Fruit fly (Drosophila melanogaster) whole organism, embryonic: ENCODE measurements around the gene hook.

Source experiments
- Antp ChIP-seq: fragments of 200-800 bp; sonication (Bioruptor generic); optimal IDR thresholded peaks from 3 replicates; lab custom pipeline; 2016; ENCODE audit warnings: missing biosample characterization, missing genetic modification characterization
- Atf-2 ChIP-seq: fragments of 200-800 bp; sonication (Bioruptor generic); optimal IDR thresholded peaks from 2 replicates; lab custom pipeline; 2016; ENCODE audit warnings: missing biosample characterization, missing genetic modification characterization
- B-H2 ChIP-seq: fragments of 200-800 bp; sonication (Bioruptor generic); optimal IDR thresholded peaks from 2 replicates; lab custom pipeline; 2018; ENCODE audit warnings: missing biosample characterization, mild to moderate bottlenecking, missing genetic modification characterization
- CG11093 ChIP-seq: fragments of 200-800 bp; sonication (Bioruptor generic); IDR thresholded peaks from 3 replicates; pipeline ENCODE4 v1.3.6; 2022; ENCODE audit warnings: missing biosample characterization, missing genetic modification characterization
- CG1233 ChIP-seq: fragments of 200-800 bp; sonication (Bioruptor generic); optimal IDR thresholded peaks from 4 replicates; lab custom pipeline; 2018; ENCODE audit warnings: missing biosample characterization, mild to moderate bottlenecking, missing genetic modification characterization
- CG12744 ChIP-seq: fragments of 200-800 bp; sonication (Bioruptor generic); optimal IDR thresholded peaks from 2 replicates; lab custom pipeline; 2016; ENCODE audit warnings: missing biosample characterization, missing genetic modification characterization
- CG13424 ChIP-seq: fragments of 200-800 bp; sonication (Bioruptor generic); optimal IDR thresholded peaks from 2 replicates; lab custom pipeline; 2019; ENCODE audit warnings: missing biosample characterization, mild to moderate bottlenecking, missing genetic modification characterization, moderate library complexity
- CG14014 ChIP-seq: fragments of 200-800 bp; sonication (Bioruptor generic); IDR thresholded peaks from 2 replicates; pipeline ENCODE4 v1.3.6; 2022; ENCODE audit warnings: missing biosample characterization, missing genetic modification characterization
- CG14667 ChIP-seq: fragments of 200-800 bp; sonication (Bioruptor generic); IDR thresholded peaks from 2 replicates; pipeline ENCODE4 v1.3.6; 2022; ENCODE audit warnings: missing biosample characterization, missing genetic modification characterization
- CG17359 ChIP-seq: fragments of 200-800 bp; sonication (Bioruptor generic); optimal IDR thresholded peaks from 3 replicates; lab custom pipeline; 2018; ENCODE audit warnings: missing biosample characterization, mild to moderate bottlenecking, missing genetic modification characterization, moderate library complexity
- CG17385 ChIP-seq: fragments of 200-800 bp; sonication (Bioruptor generic); optimal IDR thresholded peaks from 3 replicates; lab custom pipeline; 2018; ENCODE audit warnings: missing biosample characterization, mild to moderate bottlenecking, missing genetic modification characterization
- CG17612 ChIP-seq: fragments of 200-800 bp; sonication (Bioruptor generic); IDR thresholded peaks from 2 replicates; pipeline ENCODE4 v1.3.6; 2022; ENCODE audit warnings: missing biosample characterization, missing genetic modification characterization
- CG18619 ChIP-seq: fragments of 200-800 bp; sonication (Bioruptor generic); optimal IDR thresholded peaks from 3 replicates; lab custom pipeline; 2017; ENCODE audit warnings: missing biosample characterization, mild to moderate bottlenecking, missing genetic modification characterization
- CG32532 ChIP-seq: fragments of 200-800 bp; sonication (Bioruptor generic); IDR thresholded peaks from 2 replicates; pipeline ENCODE4 v1.3.6; 2022; ENCODE audit warnings: missing biosample characterization, missing genetic modification characterization
- CG3838 ChIP-seq: fragments of 200-800 bp; sonication (Bioruptor generic); optimal IDR thresholded peaks from 3 replicates; lab custom pipeline; 2016; ENCODE audit warnings: missing biosample characterization, missing genetic modification characterization
- CTCF ChIP-seq: fragments of 200-800 bp; sonication (Bioruptor generic); optimal IDR thresholded peaks from 2 replicates; lab custom pipeline; 2017; ENCODE audit warnings: missing biosample characterization, mild to moderate bottlenecking, missing genetic modification characterization, moderate library complexity
- Camta ChIP-seq: fragments of 200-800 bp; sonication (Bioruptor generic); optimal IDR thresholded peaks from 2 replicates; lab custom pipeline; 2016; ENCODE audit warnings: missing biosample characterization, missing genetic modification characterization
- Dp ChIP-seq: fragments of 200-800 bp; sonication (Bioruptor generic); optimal IDR thresholded peaks from 2 replicates; lab custom pipeline; 2018; ENCODE audit warnings: missing biosample characterization, mild to moderate bottlenecking, missing genetic modification characterization, moderate library complexity
- Fer2 ChIP-seq: fragments of 200-800 bp; sonication (Bioruptor generic); optimal IDR thresholded peaks from 2 replicates; lab custom pipeline; 2018; ENCODE audit warnings: missing biosample characterization, mild to moderate bottlenecking, missing genetic modification characterization, moderate library complexity
- Gsc ChIP-seq: fragments of 200-800 bp; sonication (Bioruptor generic); IDR thresholded peaks from 2 replicates; pipeline ENCODE4 v1.3.6; 2022; ENCODE audit warnings: missing biosample characterization, missing genetic modification characterization
- Hr3 ChIP-seq: fragments of 200-800 bp; sonication (Bioruptor generic); optimal IDR thresholded peaks from 3 replicates; lab custom pipeline; 2016; ENCODE audit warnings: missing biosample characterization, missing genetic modification characterization
- Hr78 ChIP-seq, 2 experiments: fragments of 200-800 bp in 1 of 2; fragments of >200 bp in 1 of 2; sonication (Bioruptor generic) in 1 of 2; optimal IDR thresholded peaks; 2 replicates each; lab custom pipeline; 2017 to 2019; ENCODE audit warnings: missing biosample characterization in 2 of 2, missing genetic modification characterization in 2 of 2, mild to moderate bottlenecking in 1 of 2, moderate library complexity in 1 of 2
- Hsf ChIP-seq: fragments of 200-800 bp; sonication (Bioruptor generic); optimal IDR thresholded peaks from 3 replicates; lab custom pipeline; 2016; ENCODE audit warnings: missing biosample characterization, missing genetic modification characterization
- Myb ChIP-seq: fragments of 200-800 bp; sonication (Bioruptor generic); optimal IDR thresholded peaks from 2 replicates; lab custom pipeline; 2016; ENCODE audit warnings: missing biosample characterization, missing genetic modification characterization
- Pdp1 ChIP-seq, 2 experiments: fragments of 200-800 bp; sonication (Bioruptor generic); optimal IDR thresholded peaks; 3 replicates each; lab custom pipeline; 2016; ENCODE audit warnings: missing biosample characterization in 2 of 2, missing genetic modification characterization in 2 of 2, mild to moderate bottlenecking in 1 of 2, moderate library complexity in 1 of 2
- Ravus ChIP-seq: fragments of 200-800 bp; sonication (Bioruptor generic); IDR thresholded peaks from 2 replicates; pipeline ENCODE4 v1.3.6; 2022; ENCODE audit warnings: missing biosample characterization, missing genetic modification characterization
- Spps ChIP-seq: fragments of 200-800 bp; sonication (Bioruptor generic); optimal IDR thresholded peaks from 2 replicates; lab custom pipeline; 2018; ENCODE audit warnings: missing biosample characterization, mild to moderate bottlenecking, missing genetic modification characterization
- bbx ChIP-seq: fragments of 200-800 bp; sonication (Bioruptor generic); IDR thresholded peaks from 2 replicates; pipeline ENCODE4 v1.3.6; 2022; ENCODE audit warnings: missing biosample characterization, missing genetic modification characterization; ENCODE audit not compliant: partially characterized antibody
- chif ChIP-seq, 2 experiments: fragments of 200-800 bp; sonication (Bioruptor generic); optimal IDR thresholded peaks; 3 replicates each; lab custom pipeline; 2016; ENCODE audit warnings: missing biosample characterization in 2 of 2, missing genetic modification characterization in 2 of 2
- dan ChIP-seq: fragments of 200-800 bp; sonication (Bioruptor generic); IDR thresholded peaks from 2 replicates; pipeline ENCODE4 v1.3.6; 2022; ENCODE audit warnings: missing biosample characterization, missing genetic modification characterization
- ems ChIP-seq: fragments of 200-800 bp; sonication (Bioruptor generic); optimal IDR thresholded peaks from 3 replicates; lab custom pipeline; 2016; ENCODE audit warnings: missing biosample characterization, missing genetic modification characterization
- fd96Cb ChIP-seq: fragments of 200-800 bp; sonication (Bioruptor generic); optimal IDR thresholded peaks from 2 replicates; lab custom pipeline; 2018; ENCODE audit warnings: missing biosample characterization, mild to moderate bottlenecking, missing genetic modification characterization, moderate library complexity
- fu2 ChIP-seq: fragments of 200-800 bp; sonication (Bioruptor generic); optimal IDR thresholded peaks from 2 replicates; lab custom pipeline; 2016; ENCODE audit warnings: missing biosample characterization, missing genetic modification characterization
- gem ChIP-seq: fragments of 200-800 bp; sonication (Bioruptor generic); optimal IDR thresholded peaks from 2 replicates; lab custom pipeline; 2019; ENCODE audit warnings: missing biosample characterization, mild to moderate bottlenecking, missing genetic modification characterization, moderate library complexity
- gsb-n ChIP-seq: fragments of 200-800 bp; sonication (Bioruptor generic); optimal IDR thresholded peaks from 3 replicates; lab custom pipeline; 2018; ENCODE audit warnings: missing biosample characterization, mild to moderate bottlenecking, missing genetic modification characterization
- gt ChIP-seq: fragments of 200-800 bp; sonication (Bioruptor generic); IDR thresholded peaks from 2 replicates; pipeline ENCODE4 v1.3.6; 2022; ENCODE audit warnings: missing biosample characterization, missing genetic modification characterization
- ind ChIP-seq: fragments of 200-800 bp; sonication (Bioruptor generic); optimal IDR thresholded peaks from 3 replicates; lab custom pipeline; 2016; ENCODE audit warnings: missing biosample characterization, missing genetic modification characterization
- lbe ChIP-seq: fragments of 200-800 bp; sonication (Bioruptor generic); optimal IDR thresholded peaks from 2 replicates; lab custom pipeline; 2016; ENCODE audit warnings: missing biosample characterization, mild to moderate bottlenecking, missing genetic modification characterization
- lola ChIP-seq, 3 experiments: fragments of >200 bp in 2 of 3; fragments of 200-800 bp in 1 of 3; sonication (Bioruptor generic) in 1 of 3; optimal IDR thresholded peaks; 2 replicates each; lab custom pipeline; 2017 to 2019; ENCODE audit warnings: missing biosample characterization in 3 of 3, missing genetic modification characterization in 3 of 3, mild to moderate bottlenecking in 1 of 3, moderate library complexity in 1 of 3
- otp ChIP-seq: fragments of 200-800 bp; sonication (Bioruptor generic); IDR thresholded peaks from 3 replicates; pipeline ENCODE4, ENCODE4 v1.3.6; 2022; ENCODE audit warnings: missing biosample characterization, missing genetic modification characterization
- p53 ChIP-seq: fragments of 200-800 bp; sonication (Bioruptor generic); optimal IDR thresholded peaks from 2 replicates; lab custom pipeline; 2016; ENCODE audit warnings: missing biosample characterization, missing genetic modification characterization
- pfk ChIP-seq: fragments of 200-800 bp; sonication (Bioruptor generic); optimal IDR thresholded peaks from 2 replicates; lab custom pipeline; 2018; ENCODE audit warnings: missing biosample characterization, mild to moderate bottlenecking, missing genetic modification characterization, moderate library complexity
- phol ChIP-seq: fragments of 200-800 bp; sonication (Bioruptor generic); optimal IDR thresholded peaks from 3 replicates; lab custom pipeline; 2018; ENCODE audit warnings: missing biosample characterization, mild to moderate bottlenecking, missing genetic modification characterization, moderate library complexity
- sd ChIP-seq: fragments of 200-800 bp; sonication (Bioruptor generic); optimal IDR thresholded peaks from 3 replicates; lab custom pipeline; 2018; ENCODE audit warnings: missing biosample characterization, mild to moderate bottlenecking, missing genetic modification characterization, moderate library complexity
- seq ChIP-seq: fragments of 200-800 bp; sonication (Bioruptor generic); IDR thresholded peaks from 2 replicates; pipeline ENCODE4 v1.3.6; 2022; ENCODE audit warnings: missing biosample characterization, missing genetic modification characterization
- slou ChIP-seq: fragments of 200-800 bp; sonication (Bioruptor generic); optimal IDR thresholded peaks from 3 replicates; lab custom pipeline; 2016; ENCODE audit warnings: missing biosample characterization, missing genetic modification characterization
- sna ChIP-seq: fragments of 200-800 bp; sonication (Bioruptor generic); IDR thresholded peaks from 2 replicates; pipeline ENCODE4 v1.3.6; 2022; ENCODE audit warnings: missing biosample characterization, missing genetic modification characterization; ENCODE audit not compliant: partially characterized antibody
- trem ChIP-seq: fragments of 200-800 bp; optimal IDR thresholded peaks from 3 replicates; lab custom pipeline; 2019; ENCODE audit warnings: missing biosample characterization, mild to moderate bottlenecking, missing genetic modification characterization, moderate library complexity
- trh ChIP-seq: fragments of 200-800 bp; sonication (Bioruptor generic); optimal IDR thresholded peaks from 2 replicates; lab custom pipeline; 2016; ENCODE audit warnings: missing biosample characterization, missing genetic modification characterization
- usp ChIP-seq: fragments of >200 bp; optimal IDR thresholded peaks from 2 replicates; lab custom pipeline; 2017; ENCODE audit warnings: missing biosample characterization, missing genetic modification characterization
- wdn ChIP-seq: fragments of 200-800 bp; sonication (Bioruptor generic); IDR thresholded peaks from 2 replicates; pipeline ENCODE4 v1.3.6; 2022; ENCODE audit warnings: missing biosample characterization, missing genetic modification characterization

Gene hook

DNA sequence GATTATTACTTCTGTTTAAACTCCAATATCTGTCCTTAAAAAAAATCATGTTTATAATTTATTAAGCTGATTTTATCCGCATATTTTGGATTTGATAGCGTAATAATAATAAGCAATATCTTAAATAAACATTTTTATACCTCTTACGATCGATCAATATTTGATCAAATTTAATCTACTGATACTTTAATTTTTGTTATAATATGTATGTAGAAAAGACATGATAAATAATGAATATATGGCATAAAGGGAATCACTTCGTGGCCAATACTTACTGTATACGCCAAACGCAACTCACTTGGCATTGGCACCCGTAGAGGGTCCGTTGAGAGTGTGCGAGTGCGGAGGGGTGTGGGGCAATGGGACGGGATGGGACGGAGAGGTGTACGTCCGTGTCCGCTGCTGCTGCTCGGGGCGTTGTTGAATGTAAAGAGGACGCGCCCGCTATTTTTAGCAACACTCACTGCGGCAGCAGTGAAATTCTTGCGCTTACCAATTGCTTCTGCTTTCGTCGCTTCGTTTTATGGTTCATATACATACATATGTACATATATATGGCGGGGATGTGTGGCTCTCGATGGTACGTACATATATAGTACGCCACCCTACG lies 2.9 kb upstream of the hook start (continued):
- TF ChIP-seq Atf-2 (GFP tag; lab: Kevin White, UChicago): no peak
- peak; percentile 45 for TF ChIP-seq gem
- no peak for TF ChIP-seq ems (GFP tag; lab: Kevin White, UChicago)
- peak; percentile 11 for TF ChIP-seq CG13424 (tag; lab: Kevin White, UChicago)
- TF ChIP-seq ind (GFP tag; lab: Kevin White, UChicago): peak; percentile 13
- no peak for TF ChIP-seq Ravus (GFP tag; lab: Robert Waterston, UW)
- no peak for TF ChIP-seq wdn (GFP tag; lab: Robert Waterston, UW)
- no peak for TF ChIP-seq gt
- no peak for TF ChIP-seq CG17385
- no peak for TF ChIP-seq CG17359 (tag; lab: Kevin White, UChicago)
- no peak for TF ChIP-seq Dp (GFP tag; lab: Kevin White, UChicago)
- no peak for TF ChIP-seq Hr78 (GFP tag; optimal IDR thresholded peaks at IDR 0.05; lab: Kevin White, UChicago)
- no peak for TF ChIP-seq CG11093 (GFP tag; lab: Robert Waterston, UW)
- TF ChIP-seq pfk: no peak
- TF ChIP-seq B-H2 (GFP tag; lab: Kevin White, UChicago): no peak
- TF ChIP-seq trh: no peak
- TF ChIP-seq Antp: no peak
- no peak for TF ChIP-seq CG14667 (GFP tag; lab: Robert Waterston, UW)
- TF ChIP-seq CG3838 (GFP tag; lab: Kevin White, UChicago): no peak
- no peak for TF ChIP-seq sna (GFP tag; lab: Robert Waterston, UW)
- TF ChIP-seq chif (GFP tag; optimal IDR thresholded peaks at IDR 0.05; lab: Kevin White, UChicago): no peak
- TF ChIP-seq sd: peak; percentile 70
- no peak for TF ChIP-seq seq (GFP tag; lab: Robert Waterston, UW)
- TF ChIP-seq CG18619 (GFP tag; lab: Kevin White, UChicago): peak; percentile 11
- no peak for TF ChIP-seq slou
- no peak for TF ChIP-seq gsb-n (tag; lab: Kevin White, UChicago)
- no peak for TF ChIP-seq CG17612 (GFP tag; lab: Robert Waterston, UW)
- TF ChIP-seq Hr3 (GFP tag; lab: Kevin White, UChicago): no peak
- TF ChIP-seq Myb (GFP tag; lab: Kevin White, UChicago): no peak
- no peak for TF ChIP-seq Spps (tag; lab: Kevin White, UChicago)
- no peak for TF ChIP-seq trem (tag; lab: Kevin White, UChicago)
- TF ChIP-seq Fer2 (tag; lab: Kevin White, UChicago): no peak
- TF ChIP-seq otp (GFP tag; lab: Robert Waterston, UW): no peak
- no peak for TF ChIP-seq Hsf
- TF ChIP-seq Pdp1 (GFP tag; optimal IDR thresholded peaks at IDR 0.05; lab: Kevin White, UChicago): no peak
- TF ChIP-seq p53 (GFP tag; lab: Kevin White, UChicago): no peak
- 0 out of 2 replicates have a peak, but pooled peaks have one; percentile 14 for TF ChIP-seq bbx (GFP tag; lab: Robert Waterston, UW)
- no peak for TF ChIP-seq fu2 (GFP tag; lab: Kevin White, UChicago)
- no peak for TF ChIP-seq lola (GFP tag; optimal IDR thresholded peaks at IDR 0.05; lab: Kevin White, UChicago)
- TF ChIP-seq CG12744 (GFP tag; lab: Kevin White, UChicago): no peak
- TF ChIP-seq CG32532 (GFP tag; lab: Robert Waterston, UW): no peak
- TF ChIP-seq Camta (GFP tag; lab: Kevin White, UChicago): no peak
- no peak for TF ChIP-seq phol (tag; lab: Kevin White, UChicago)
- TF ChIP-seq lbe (GFP tag; lab: Kevin White, UChicago): no peak
- peak; percentile 12 for TF ChIP-seq fd96Cb (tag; lab: Kevin White, UChicago)
- TF ChIP-seq CG14014 (GFP tag; lab: Robert Waterston, UW): no peak
- no peak for TF ChIP-seq dan (GFP tag; lab: Robert Waterston, UW)
- no peak for TF ChIP-seq usp (GFP tag; lab: Kevin White, UChicago)
- peak; percentile 1 for TF ChIP-seq CG1233 (GFP tag; lab: Kevin White, UChicago)
- TF ChIP-seq CTCF (GFP tag; lab: Kevin White, UChicago): no peak
- no peak for TF ChIP-seq Gsc (GFP tag; lab: Robert Waterston, UW)
